Fruit fly (Drosophila melanogaster): ENCODE results near the gene CG11523.

CG11523 gene

DNA sequence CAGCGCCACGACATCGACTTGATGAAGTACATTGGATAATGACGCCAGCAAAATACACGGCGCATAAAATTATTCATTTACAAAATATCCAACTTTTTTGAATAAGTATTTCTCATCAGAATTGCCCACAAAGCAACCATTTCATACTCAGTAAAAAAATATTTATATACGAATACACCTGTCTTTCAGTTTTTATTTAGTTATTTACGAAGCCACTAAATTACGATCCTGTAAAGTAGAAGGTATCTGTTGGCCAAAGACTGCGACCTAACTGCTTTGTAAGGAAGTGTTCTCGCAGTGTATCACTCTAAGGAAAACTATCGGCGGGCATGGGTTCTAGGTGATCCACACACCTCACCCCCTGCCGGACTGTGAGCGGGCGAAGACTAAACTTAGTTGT is 10.7 kb upstream of the CG11523 start (continued):
- TF ChIP-seq kah (GFP tag; optimal IDR thresholded peaks at IDR 0.05): no peak
- peak; percentile 9 for TF ChIP-seq Ets97D (GFP tag; optimal IDR thresholded peaks at IDR 0.05)
- peak; percentile 74 for TF ChIP-seq CG9932 (GFP tag; IDR thresholded peaks at IDR 0.05)
- no peak for TF ChIP-seq NC2β (GFP tag; optimal IDR thresholded peaks at IDR 0.05)
- TF ChIP-seq C15 (GFP tag; IDR thresholded peaks at IDR 0.05): no peak
- TF ChIP-seq insv (GFP tag; optimal IDR thresholded peaks at IDR 0.05): no peak
- peak; percentile 69 for TF ChIP-seq dysf (GFP tag; IDR thresholded peaks at IDR 0.05)
- no peak for TF ChIP-seq lov (optimal IDR thresholded peaks at IDR 0.05)
- no peak for TF ChIP-seq lov (GFP tag; IDR thresholded peaks at IDR 0.05)
- TF ChIP-seq Scr (GFP tag; IDR thresholded peaks at IDR 0.05; ENCODE audit: partially characterized antibody): no peak
- TF ChIP-seq chif (GFP tag; optimal IDR thresholded peaks at IDR 0.05): peak in 1 of 2 experiments; percentile 31
- TF ChIP-seq cg (GFP tag; optimal IDR thresholded peaks at IDR 0.05): no peak
- TF ChIP-seq CG14014 (GFP tag; IDR thresholded peaks at IDR 0.05): peak; percentile 40; the same call in 1 of the 2 replicates
- TF ChIP-seq lbe (GFP tag; optimal IDR thresholded peaks at IDR 0.05): no peak
- TF ChIP-seq pho (GFP tag; optimal IDR thresholded peaks at IDR 0.05): no peak
- no peak for TF ChIP-seq CG13123 (GFP tag; optimal IDR thresholded peaks at IDR 0.05)
- no peak for TF ChIP-seq Jarid2 (GFP tag; optimal IDR thresholded peaks at IDR 0.05)
- TF ChIP-seq HLH54F (GFP tag; optimal IDR thresholded peaks at IDR 0.05): peak; percentile 40
- no peak for TF ChIP-seq cato (GFP tag; optimal IDR thresholded peaks at IDR 0.05; ENCODE audit: borderline replicate concordance)
- no peak for TF ChIP-seq mirr (GFP tag; optimal IDR thresholded peaks at IDR 0.05)
- TF ChIP-seq ro (GFP tag; IDR thresholded peaks at IDR 0.05): no peak
- TF ChIP-seq peb (GFP tag; IDR thresholded peaks at IDR 0.05): peak; percentile 26; the same call in 1 of the 2 replicates
- no peak for TF ChIP-seq CG16779 (GFP tag; IDR thresholded peaks at IDR 0.05)
- no peak for TF ChIP-seq CG11247 (GFP tag; IDR thresholded peaks at IDR 0.05)
- no peak for TF ChIP-seq sqz (GFP tag; optimal IDR thresholded peaks at IDR 0.05)
- no peak for TF ChIP-seq eve (GFP tag; optimal IDR thresholded peaks at IDR 0.05)
- no peak for TF ChIP-seq CG2202 (tag; optimal IDR thresholded peaks at IDR 0.05)
- TF ChIP-seq PHDP (tag; optimal IDR thresholded peaks at IDR 0.05): no peak
- TF ChIP-seq Sox102F (GFP tag; optimal IDR thresholded peaks at IDR 0.05): no peak
- TF ChIP-seq Hey (tag; optimal IDR thresholded peaks at IDR 0.05): no peak
- no peak; the same call in 1 of the 2 replicates for TF ChIP-seq stc (GFP tag; IDR thresholded peaks at IDR 0.05)
- TF ChIP-seq Gsc (GFP tag; IDR thresholded peaks at IDR 0.05): no peak
- no peak for TF ChIP-seq CG3163 (GFP tag; optimal IDR thresholded peaks at IDR 0.05)
- no peak for TF ChIP-seq CG31441 (GFP tag; IDR thresholded peaks at IDR 0.05)
- peak; percentile 45 for TF ChIP-seq tin (GFP tag; optimal IDR thresholded peaks at IDR 0.05)
- TF ChIP-seq pum (GFP tag; optimal IDR thresholded peaks at IDR 0.05): peak; percentile 43
- TF ChIP-seq HLHmδ (GFP tag; optimal IDR thresholded peaks at IDR 0.05): no peak
- peak; percentile 44 for TF ChIP-seq Hr3 (GFP tag; optimal IDR thresholded peaks at IDR 0.05)
- 0 out of 2 replicates have a peak, but pooled peaks have one; percentile 8 for TF ChIP-seq gsb (GFP tag; IDR thresholded peaks at IDR 0.05)
- TF ChIP-seq Gug (GFP tag; IDR thresholded peaks at IDR 0.05): peak; percentile 70; the same call in 2 of the 4 replicates
- TF ChIP-seq CG31388 (GFP tag; optimal IDR thresholded peaks at IDR 0.05): no peak
- TF ChIP-seq E2f2 (GFP tag; IDR thresholded peaks at IDR 0.05): peak; percentile 22; the same call in 1 of the 2 replicates
- TF ChIP-seq sens-2 (GFP tag; IDR thresholded peaks at IDR 0.05): peak; percentile 26; the same call in 1 of the 2 replicates
- no peak for TF ChIP-seq shn (GFP tag; optimal IDR thresholded peaks at IDR 0.05)
- TF ChIP-seq otp (GFP tag; IDR thresholded peaks at IDR 0.05): no peak
- no peak for TF ChIP-seq Asciz (GFP tag; optimal IDR thresholded peaks at IDR 0.05)
- no peak for TF ChIP-seq CG4328 (GFP tag; optimal IDR thresholded peaks at IDR 0.05)
- no peak for TF ChIP-seq sens (GFP tag)
- no peak for TF ChIP-seq her (GFP tag; optimal IDR thresholded peaks at IDR 0.05)
- no peak for TF ChIP-seq pfk (GFP tag; optimal IDR thresholded peaks at IDR 0.05)
- no peak for TF ChIP-seq CG6765 (GFP tag; optimal IDR thresholded peaks at IDR 0.05)
- no peak for TF ChIP-seq CG12769 (tag; optimal IDR thresholded peaks at IDR 0.05)
- no peak for TF ChIP-seq schlank (tag; optimal IDR thresholded peaks at IDR 0.05)

Measured in whole organism, embryonic.